Fruit fly (Drosophila melanogaster) whole organism, embryonic: Measurements from ENCODE around the gene Miox.
A peak's percentile ranks its signal among the peaks of the same experiment; 100 is the strongest.

Experiments
- ATbp ChIP-seq: fragments of 200-800 bp; sonication (Bioruptor generic); optimal IDR thresholded peaks from 2 replicates; lab custom pipeline; 2017; ENCODE audit warnings: missing biosample characterization, mild to moderate bottlenecking, missing genetic modification characterization, missing genetic modification reagents
- Abd-B ChIP-seq: fragments of 200-800 bp; sonication (Bioruptor generic); optimal IDR thresholded peaks from 2 replicates; lab custom pipeline; 2018; ENCODE audit warnings: missing biosample characterization, mild to moderate bottlenecking, missing genetic modification characterization, moderate library complexity
- Aef1 ChIP-seq: fragments of 200-800 bp; sonication (Bioruptor generic); IDR thresholded peaks from 3 replicates; pipeline ENCODE4 v1.3.6; 2022; ENCODE audit warnings: missing biosample characterization, missing genetic modification characterization
- Awh ChIP-seq: fragments of 200-800 bp; sonication (Bioruptor generic); IDR thresholded peaks from 2 replicates; pipeline ENCODE4, ENCODE4 v1.3.6; 2022; ENCODE audit warnings: missing biosample characterization, missing genetic modification characterization
- B-H2 ChIP-seq: fragments of 200-800 bp; sonication (Bioruptor generic); optimal IDR thresholded peaks from 2 replicates; lab custom pipeline; 2018; ENCODE audit warnings: missing biosample characterization, mild to moderate bottlenecking, missing genetic modification characterization
- CG10274 ChIP-seq: fragments of 200-800 bp; sonication (Bioruptor generic); optimal IDR thresholded peaks from 3 replicates; lab custom pipeline; 2017; ENCODE audit warnings: missing biosample characterization, mild to moderate bottlenecking, missing genetic modification characterization
- CG11504 ChIP-seq: fragments of 200-800 bp; sonication (Bioruptor generic); optimal IDR thresholded peaks from 3 replicates; lab custom pipeline; 2019; ENCODE audit warnings: missing biosample characterization, mild to moderate bottlenecking, missing genetic modification characterization, moderate library complexity
- CG12942 ChIP-seq: fragments of 200-800 bp; sonication (Bioruptor generic); optimal IDR thresholded peaks from 3 replicates; lab custom pipeline; 2016; ENCODE audit warnings: missing biosample characterization, missing genetic modification characterization
- CG17385 ChIP-seq: fragments of 200-800 bp; sonication (Bioruptor generic); optimal IDR thresholded peaks from 3 replicates; lab custom pipeline; 2018; ENCODE audit warnings: missing biosample characterization, mild to moderate bottlenecking, missing genetic modification characterization
- CG17568 ChIP-seq: fragments of 200-800 bp; sonication (Bioruptor generic); optimal IDR thresholded peaks from 2 replicates; lab custom pipeline; 2018; ENCODE audit warnings: missing biosample characterization, mild to moderate bottlenecking, missing genetic modification characterization, moderate library complexity
- CG1792 ChIP-seq: fragments of 200-800 bp; sonication (Bioruptor generic); optimal IDR thresholded peaks from 2 replicates; lab custom pipeline; 2016; ENCODE audit warnings: missing biosample characterization, missing genetic modification characterization
- CG2199 ChIP-seq: fragments of 200-800 bp; sonication (Bioruptor generic); IDR thresholded peaks from 3 replicates; pipeline ENCODE4 v1.3.6; 2022; ENCODE audit warnings: missing biosample characterization, missing genetic modification characterization
- CG32767 ChIP-seq: fragments of 200-800 bp; sonication (Bioruptor generic); IDR thresholded peaks from 2 replicates; pipeline ENCODE4 v1.3.6; 2022; ENCODE audit warnings: missing biosample characterization, missing genetic modification characterization
- CG33557 ChIP-seq: fragments of 200-800 bp; sonication (Bioruptor generic); optimal IDR thresholded peaks from 2 replicates; lab custom pipeline; 2019; ENCODE audit warnings: missing biosample characterization, mild to moderate bottlenecking, missing genetic modification characterization, moderate library complexity
- CG34224 ChIP-seq: fragments of 200-800 bp; sonication (Bioruptor generic); IDR thresholded peaks from 3 replicates; pipeline ENCODE4 v1.3.6; 2022; ENCODE audit warnings: missing biosample characterization, missing genetic modification characterization; ENCODE audit not compliant: partially characterized antibody
- CG43689 ChIP-seq: fragments of 200-800 bp; sonication (Bioruptor generic); IDR thresholded peaks from 2 replicates; pipeline ENCODE4 v1.3.6; 2022; ENCODE audit warnings: missing biosample characterization, missing genetic modification characterization
- CG5180 ChIP-seq: fragments of 200-800 bp; sonication (Bioruptor generic); optimal IDR thresholded peaks from 3 replicates; lab custom pipeline; 2017; ENCODE audit warnings: missing biosample characterization, missing genetic modification characterization, mild to moderate bottlenecking, moderate library complexity, missing genetic modification reagents
- CG6654 ChIP-seq: fragments of 200-800 bp; sonication (Bioruptor generic); optimal IDR thresholded peaks from 2 replicates; lab custom pipeline; 2017; ENCODE audit warnings: missing biosample characterization, mild to moderate bottlenecking, missing genetic modification characterization
- CG7556 ChIP-seq: fragments of 200-800 bp; sonication (Bioruptor generic); optimal IDR thresholded peaks from 2 replicates; lab custom pipeline; 2017; ENCODE audit warnings: missing biosample characterization, mild to moderate bottlenecking, missing genetic modification characterization
- CG7786 ChIP-seq: fragments of 200-800 bp; sonication (Bioruptor generic); optimal IDR thresholded peaks from 2 replicates; lab custom pipeline; 2016; ENCODE audit warnings: missing biosample characterization, missing genetic modification characterization
- CG7987 ChIP-seq: fragments of 200-800 bp; sonication (Bioruptor generic); optimal IDR thresholded peaks from 2 replicates; lab custom pipeline; 2018; ENCODE audit warnings: missing biosample characterization, mild to moderate bottlenecking, missing genetic modification characterization, moderate library complexity
- CG8359 ChIP-seq: fragments of 200-800 bp; sonication (Bioruptor generic); optimal IDR thresholded peaks from 2 replicates; lab custom pipeline; 2017; ENCODE audit warnings: missing biosample characterization, mild to moderate bottlenecking, missing genetic modification characterization, borderline replicate concordance
- CG9797 ChIP-seq: fragments of 200-800 bp; sonication (Bioruptor generic); optimal IDR thresholded peaks from 3 replicates; lab custom pipeline; 2018; ENCODE audit warnings: missing biosample characterization, mild to moderate bottlenecking, missing genetic modification characterization
- CTCF ChIP-seq: fragments of 200-800 bp; sonication (Bioruptor generic); optimal IDR thresholded peaks from 2 replicates; lab custom pipeline; 2017; ENCODE audit warnings: missing biosample characterization, mild to moderate bottlenecking, missing genetic modification characterization, moderate library complexity
- Camta ChIP-seq: fragments of 200-800 bp; sonication (Bioruptor generic); optimal IDR thresholded peaks from 2 replicates; lab custom pipeline; 2016; ENCODE audit warnings: missing biosample characterization, missing genetic modification characterization
- Dfd ChIP-seq, 2 experiments: fragments of >200 bp; optimal IDR thresholded peaks; 2 replicates each; lab custom pipeline; 2017; ENCODE audit warnings: missing biosample characterization in 2 of 2, missing genetic modification characterization in 2 of 2
- Dip3 ChIP-seq: fragments of 200-800 bp; sonication (Bioruptor generic); optimal IDR thresholded peaks from 3 replicates; lab custom pipeline; 2016; ENCODE audit warnings: missing biosample characterization, missing genetic modification characterization
- Fer2 ChIP-seq: fragments of 200-800 bp; sonication (Bioruptor generic); optimal IDR thresholded peaks from 2 replicates; lab custom pipeline; 2018; ENCODE audit warnings: missing biosample characterization, mild to moderate bottlenecking, missing genetic modification characterization, moderate library complexity
- Fer3 ChIP-seq: fragments of 200-800 bp; sonication (Bioruptor generic); optimal IDR thresholded peaks from 2 replicates; lab custom pipeline; 2018; ENCODE audit warnings: missing biosample characterization, mild to moderate bottlenecking, missing genetic modification characterization, moderate library complexity
- Gug ChIP-seq: fragments of 200-800 bp; sonication (Bioruptor generic); IDR thresholded peaks from 4 replicates; pipeline ENCODE4 v1.3.6; 2022; ENCODE audit warnings: missing biosample characterization, missing genetic modification characterization
- HmgD ChIP-seq: fragments of 200-800 bp; sonication (Bioruptor generic); optimal IDR thresholded peaks from 3 replicates; lab custom pipeline; 2016; ENCODE audit warnings: missing biosample characterization, missing genetic modification characterization
- Med ChIP-seq: fragments of 200-800 bp; sonication (Bioruptor generic); peaks from one replicate; lab custom pipeline; 2016; ENCODE audit warnings: missing biosample characterization, missing genetic modification characterization, mild to moderate bottlenecking, inconsistent platforms, moderate library complexity
- NC2β ChIP-seq: fragments of 200-800 bp; sonication (Bioruptor generic); optimal IDR thresholded peaks from 2 replicates; lab custom pipeline; 2016; ENCODE audit warnings: missing biosample characterization, missing genetic modification characterization
- Rx ChIP-seq: fragments of 200-800 bp; sonication (Bioruptor generic); IDR thresholded peaks from 2 replicates; pipeline ENCODE4 v1.3.6; 2022; ENCODE audit warnings: missing biosample characterization, missing genetic modification characterization
- ac ChIP-seq: fragments of 200-800 bp; sonication (Bioruptor generic); optimal IDR thresholded peaks from 3 replicates; lab custom pipeline; 2017; ENCODE audit warnings: missing biosample characterization, mild to moderate bottlenecking, missing genetic modification characterization
- bbx ChIP-seq: fragments of 200-800 bp; sonication (Bioruptor generic); IDR thresholded peaks from 2 replicates; pipeline ENCODE4 v1.3.6; 2022; ENCODE audit warnings: missing biosample characterization, missing genetic modification characterization; ENCODE audit not compliant: partially characterized antibody
- bsh ChIP-seq, 2 experiments: fragments of 200-800 bp; sonication (Bioruptor generic); optimal IDR thresholded peaks; 2 replicates each; lab custom pipeline; 2017 to 2018; ENCODE audit warnings: mild to moderate bottlenecking in 2 of 2, missing biosample characterization in 2 of 2, missing genetic modification characterization in 2 of 2, moderate library complexity in 1 of 2
- crol ChIP-seq: fragments of 200-800 bp; sonication (Bioruptor generic); IDR thresholded peaks from 2 replicates; pipeline ENCODE4 v1.3.6; 2022; ENCODE audit warnings: missing biosample characterization, missing genetic modification characterization
- da ChIP-seq: fragments of 200-800 bp; sonication (Bioruptor generic); optimal IDR thresholded peaks from 2 replicates; lab custom pipeline; 2016; ENCODE audit warnings: missing biosample characterization, missing genetic modification characterization
- esg ChIP-seq: fragments of 200-800 bp; sonication (Bioruptor generic); conservative IDR thresholded peaks from 2 replicates; pipeline ENCODE4 v1.3.6; 2022; ENCODE audit warnings: missing biosample characterization, missing genetic modification characterization
- gcm ChIP-seq: fragments of 200-800 bp; sonication (Bioruptor generic); optimal IDR thresholded peaks from 2 replicates; lab custom pipeline; 2019; ENCODE audit warnings: missing biosample characterization, mild to moderate bottlenecking, missing genetic modification characterization, moderate library complexity
- h ChIP-seq: fragments of >200 bp; optimal IDR thresholded peaks from 2 replicates; lab custom pipeline; 2017
- lilli ChIP-seq: fragments of 200-800 bp; sonication (Bioruptor generic); optimal IDR thresholded peaks from 3 replicates; lab custom pipeline; 2016; ENCODE audit warnings: missing biosample characterization, missing genetic modification characterization
- odd ChIP-seq: fragments of 200-800 bp; sonication (Bioruptor generic); optimal IDR thresholded peaks from 2 replicates; lab custom pipeline; 2017; ENCODE audit warnings: missing biosample characterization, mild to moderate bottlenecking, missing genetic modification characterization
- peb ChIP-seq: fragments of 200-800 bp; sonication (Bioruptor generic); IDR thresholded peaks from 2 replicates; pipeline ENCODE4 v1.3.6; 2022; ENCODE audit warnings: missing biosample characterization, missing genetic modification characterization
- ro ChIP-seq: fragments of 200-800 bp; sonication (Bioruptor generic); IDR thresholded peaks from 2 replicates; pipeline ENCODE4 v1.3.6; 2022; ENCODE audit warnings: missing biosample characterization, missing genetic modification characterization
- row ChIP-seq: fragments of 200-800 bp; sonication (Bioruptor generic); IDR thresholded peaks from 3 replicates; pipeline ENCODE4 v1.3.6; 2022; ENCODE audit warnings: missing biosample characterization, missing genetic modification characterization
- so ChIP-seq: fragments of 200-800 bp; sonication (Bioruptor generic); IDR thresholded peaks from 3 replicates; pipeline ENCODE4 v1.3.6; 2022; ENCODE audit warnings: missing biosample characterization, missing genetic modification characterization
- sob ChIP-seq: fragments of 200-800 bp; sonication (Bioruptor generic); IDR thresholded peaks from 2 replicates; pipeline ENCODE4 v1.3.6; 2022; ENCODE audit warnings: missing biosample characterization, missing genetic modification characterization
- wdn ChIP-seq: fragments of 200-800 bp; sonication (Bioruptor generic); IDR thresholded peaks from 2 replicates; pipeline ENCODE4 v1.3.6; 2022; ENCODE audit warnings: missing biosample characterization, missing genetic modification characterization

Miox gene

dm6 chr3L:12138113-12138899, 46.5 kb upstream of the Miox start, which contains the start of the genes ND-SGDH and RhoGAP68F (continued):
- TF ChIP-seq h (lab: Kevin White, UChicago) (no peak), CG8359 (GFP tag; lab: Kevin White, UChicago) (no peak), Dfd (GFP tag; optimal IDR thresholded peaks at IDR 0.05; lab: Kevin White, UChicago) (no peak), Gug (GFP tag; lab: Robert Waterston, UW) (peak; percentile 72; the same call in 2 of the 4 replicates), CG12942 (GFP tag; lab: Kevin White, UChicago) (peak; percentile 73), bbx (GFP tag; lab: Robert Waterston, UW) (peak; percentile 89), CG43689 (GFP tag; lab: Robert Waterston, UW) (no peak), CG2199 (GFP tag; lab: Robert Waterston, UW) (no peak), Rx (GFP tag; lab: Robert Waterston, UW) (no peak; the same call in 1 of the 2 replicates), ro (GFP tag; lab: Robert Waterston, UW) (no peak), da (GFP tag; lab: Kevin White, UChicago) (peak; percentile 2), peb (peak; percentile 33; the same call in 1 of the 2 replicates), Aef1 (peak; percentile 68), Fer3 (tag; lab: Kevin White, UChicago) (peak; percentile 67), lilli (GFP tag; lab: Kevin White, UChicago) (peak; percentile 87), ac (no peak), CG32767 (GFP tag; lab: Robert Waterston, UW) (peak; percentile 52), B-H2 (GFP tag; lab: Kevin White, UChicago) (peak; percentile 77), CG9797 (GFP tag; lab: Kevin White, UChicago) (peak; percentile 76), HmgD (GFP tag; lab: Kevin White, UChicago) (no peak), Dip3 (GFP tag; lab: Kevin White, UChicago) (peak; percentile 82), NC2β (peak; percentile 48), CG34224 (GFP tag; lab: Robert Waterston, UW) (peak; percentile 93), crol (no peak), CG17568 (GFP tag; lab: Kevin White, UChicago) (no peak), CG7556 (GFP tag; lab: Kevin White, UChicago) (peak; percentile 74), CG6654 (GFP tag; lab: Kevin White, UChicago) (peak; percentile 36), Med (peak; percentile 78), Abd-B (peak; percentile 90), sob (GFP tag; lab: Robert Waterston, UW) (peak; percentile 79), Awh (GFP tag; lab: Robert Waterston, UW) (no peak), Camta (peak; percentile 65), CTCF (GFP tag; lab: Kevin White, UChicago) (no peak), bsh (GFP tag; optimal IDR thresholded peaks at IDR 0.05; lab: Kevin White, UChicago) (peak in 1 of 2 experiments; percentile 57), CG17385 (GFP tag; lab: Kevin White, UChicago) (peak; percentile 66), CG5180 (GFP tag; lab: Kevin White, UChicago) (no peak), CG11504 (tag; lab: Kevin White, UChicago) (peak; percentile 79), esg (GFP tag; lab: Robert Waterston, UW) (peak; percentile 68), CG7987 (GFP tag; lab: Kevin White, UChicago) (no peak), so (peak; percentile 50; the same call in 1 of the 3 replicates), wdn (GFP tag; lab: Robert Waterston, UW) (0 out of 2 replicates have a peak, but pooled peaks have one; percentile 35), Fer2 (tag; lab: Kevin White, UChicago) (peak; percentile 69), CG33557 (GFP tag; lab: Kevin White, UChicago) (peak; percentile 62), CG1792 (GFP tag; lab: Kevin White, UChicago) (peak; percentile 17), gcm (GFP tag; lab: Kevin White, UChicago) (peak; percentile 40), odd (no peak), row (GFP tag; lab: Robert Waterston, UW) (peak; percentile 94), ATbp (GFP tag; lab: Kevin White, UChicago) (no peak), CG7786 (GFP tag; lab: Kevin White, UChicago) (peak; percentile 70), CG10274 (GFP tag; lab: Kevin White, UChicago) (no peak)
